Fruit fly (Drosophila melanogaster) whole organism, larva: Measurements from ENCODE around the gene CG6026.

Experiments used
- noc ChIP-seq: fragments of 200-800 bp; sonication (Bioruptor generic); optimal IDR thresholded peaks from 3 replicates; lab custom pipeline; 2019; ENCODE audit warnings: missing biosample characterization, mild to moderate bottlenecking, missing genetic modification characterization, moderate library complexity

Gene CG6026

DNA sequence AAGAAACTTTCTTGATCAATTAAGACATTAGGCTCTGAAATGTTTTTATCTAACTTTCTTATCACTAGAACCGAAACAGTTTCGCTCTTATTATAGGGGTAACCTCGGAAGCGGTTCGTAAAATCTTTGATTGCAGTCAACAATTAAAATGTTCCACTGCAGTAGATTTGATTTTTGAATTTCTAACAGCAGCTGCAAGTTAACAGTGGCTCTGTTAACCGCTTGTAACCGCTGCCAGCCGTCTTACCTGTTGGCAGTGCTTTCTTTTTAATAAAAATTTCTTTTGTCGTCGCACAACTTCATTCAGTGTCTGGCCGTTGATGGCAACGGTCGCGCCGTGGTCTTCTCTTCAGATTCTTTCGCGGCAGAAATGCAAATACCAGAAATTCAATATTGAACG lies at the start of gene CG6026:
Gene CG6026, plus strand, starts transcription at position 301 of the 400 bp plus-strand sequence.
- TF ChIP-seq noc, result no peak

DNA sequence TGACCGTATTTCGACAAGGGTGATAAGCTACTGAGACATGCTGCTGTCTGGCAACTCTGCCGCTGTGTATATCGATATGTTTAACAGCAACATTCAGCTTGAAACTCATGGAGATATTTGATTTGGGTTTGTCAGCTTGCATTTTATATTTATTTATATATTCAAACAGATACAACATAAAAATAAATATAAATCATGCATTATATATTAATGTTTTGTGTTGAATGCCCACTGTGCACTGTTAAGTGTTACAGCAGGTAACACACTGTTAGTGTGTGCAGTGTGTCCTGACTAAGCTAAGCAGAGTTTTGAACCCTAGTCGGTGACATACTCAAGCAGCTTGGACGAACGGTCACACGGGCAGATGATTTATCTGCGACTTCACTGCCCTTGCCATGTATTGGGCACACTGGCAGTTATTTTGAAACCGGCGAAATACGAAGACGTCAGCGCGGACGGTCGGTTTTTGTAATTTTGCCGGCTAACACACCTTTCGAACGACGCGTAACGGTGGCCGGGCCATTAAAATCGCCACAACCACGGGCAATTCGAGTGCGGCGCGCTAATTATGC lies 49.6 kb upstream of the CG6026 start, which contains the start of the genes snRNP-U1-C and gukh:
Gene snRNP-U1-C, minus strand, starts transcription at position 37 of the 572 bp plus-strand sequence.
Gene gukh, plus strand, starts transcription at position 412 of the 572 bp plus-strand sequence.
- peak; percentile 58 for TF ChIP-seq noc

DNA sequence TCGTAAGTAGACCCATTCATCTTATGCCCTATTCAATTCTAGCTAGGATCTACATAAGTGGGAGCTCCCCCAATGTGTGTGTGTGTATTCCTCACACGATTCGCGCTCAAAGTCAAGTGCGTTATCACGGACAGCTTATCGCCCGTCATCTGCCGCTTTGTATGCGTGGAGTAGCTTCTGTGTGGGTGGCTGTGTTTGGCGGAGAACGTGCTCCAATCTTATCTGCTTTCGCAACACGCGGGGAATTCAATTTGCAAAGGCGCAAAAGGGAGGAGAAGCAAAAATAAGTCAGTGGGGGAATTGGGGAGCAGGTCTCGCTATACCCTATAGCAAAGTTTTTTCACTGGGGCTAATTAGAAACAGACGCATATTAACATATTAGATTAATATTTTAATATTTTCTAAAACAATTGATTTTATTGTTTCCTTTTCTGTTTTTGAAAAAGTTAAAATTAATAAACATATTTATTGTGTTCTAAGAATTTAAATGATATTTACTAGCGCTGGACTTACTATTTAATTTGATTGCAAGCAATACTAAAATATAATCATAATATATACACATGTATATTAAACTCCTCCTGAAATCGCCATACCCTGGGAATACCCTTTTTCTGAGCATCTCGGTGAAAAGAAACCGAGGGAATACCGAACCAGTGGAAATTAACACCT lies 48.1 kb upstream of the CG6026 start:
- peak; percentile 97 for TF ChIP-seq noc

DNA sequence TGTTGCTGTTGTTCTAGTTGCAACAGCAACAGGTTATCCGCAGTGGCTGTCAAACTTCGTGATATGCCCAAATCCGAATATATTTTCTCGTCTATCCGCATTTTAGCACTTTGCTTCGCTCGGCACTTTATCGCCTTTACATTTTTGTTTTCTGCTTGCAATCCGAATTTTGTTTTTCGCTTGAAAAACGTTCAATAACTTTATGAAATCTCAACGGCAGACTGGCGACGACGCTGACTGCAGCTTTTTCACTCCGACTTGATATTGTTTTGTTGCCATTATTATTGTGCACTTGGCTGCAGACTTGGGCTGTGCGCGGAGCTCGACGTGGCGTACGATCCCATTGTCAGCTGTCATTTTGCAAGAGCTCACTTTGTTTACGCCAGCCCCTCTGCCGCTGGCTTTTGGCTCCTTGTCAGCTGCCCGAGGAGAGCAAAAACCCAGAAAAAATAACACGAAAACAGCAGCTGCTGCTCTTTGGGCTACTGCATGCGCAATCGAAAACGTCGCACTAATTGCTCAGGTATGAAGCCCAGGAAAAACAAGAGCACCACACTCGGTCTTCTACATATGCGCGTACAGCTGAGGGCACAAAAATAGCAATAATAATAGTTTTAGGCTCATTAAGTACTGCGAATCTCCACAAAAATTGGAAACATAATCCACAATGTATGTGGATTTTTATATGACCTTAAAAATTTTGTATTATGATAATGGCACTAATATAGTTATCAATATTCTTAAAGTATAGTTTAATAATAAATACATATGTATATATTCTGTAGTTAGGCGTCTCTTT lies 47.0 kb upstream of the CG6026 start:
- TF ChIP-seq noc, result no peak

DNA sequence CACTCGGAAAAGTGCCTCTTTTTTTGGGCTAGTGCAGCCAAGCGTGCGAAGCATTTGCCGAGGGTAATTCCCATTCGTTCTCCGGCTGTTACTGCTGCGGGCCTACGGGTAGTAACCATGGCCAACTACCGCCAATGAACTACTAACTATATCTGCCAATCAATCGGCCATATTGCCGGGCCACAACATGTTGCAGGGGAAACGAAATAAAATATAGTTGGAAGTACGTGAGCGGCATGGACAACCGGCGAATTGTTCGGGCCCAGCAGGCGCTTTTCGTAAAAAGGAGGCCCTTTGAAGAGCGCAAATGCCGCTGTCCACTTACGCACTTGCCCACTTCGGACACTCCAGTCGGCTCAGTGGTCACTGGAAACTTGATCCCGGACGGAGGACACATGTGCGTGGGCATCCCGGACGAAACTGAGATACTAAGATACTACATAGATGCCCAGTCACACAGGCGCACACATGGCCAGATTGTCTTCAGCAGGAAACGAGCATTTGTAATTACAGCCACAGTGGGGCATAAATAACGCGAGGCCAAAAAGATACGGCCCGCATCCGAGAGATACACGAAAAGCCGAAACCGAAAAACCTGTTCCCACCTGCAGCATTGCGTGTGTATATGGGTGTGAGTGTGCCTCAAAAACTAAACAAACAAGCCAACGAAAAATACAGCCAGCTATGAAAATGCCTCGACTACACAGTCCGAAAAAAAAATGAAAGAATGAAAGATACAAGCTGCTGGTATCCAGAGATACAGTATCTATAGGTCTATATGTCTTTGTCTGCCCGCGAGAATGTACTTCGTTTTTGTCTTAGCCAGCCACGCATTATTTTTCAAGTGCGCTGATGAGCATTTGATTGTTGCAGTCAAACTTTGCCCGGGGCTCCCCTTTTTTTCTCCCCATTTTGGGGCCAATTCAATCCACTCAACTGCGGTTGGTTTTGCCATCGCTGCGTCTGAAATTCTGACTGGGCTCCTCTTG lies 45.6 kb upstream of the CG6026 start:
- no peak for TF ChIP-seq noc

DNA sequence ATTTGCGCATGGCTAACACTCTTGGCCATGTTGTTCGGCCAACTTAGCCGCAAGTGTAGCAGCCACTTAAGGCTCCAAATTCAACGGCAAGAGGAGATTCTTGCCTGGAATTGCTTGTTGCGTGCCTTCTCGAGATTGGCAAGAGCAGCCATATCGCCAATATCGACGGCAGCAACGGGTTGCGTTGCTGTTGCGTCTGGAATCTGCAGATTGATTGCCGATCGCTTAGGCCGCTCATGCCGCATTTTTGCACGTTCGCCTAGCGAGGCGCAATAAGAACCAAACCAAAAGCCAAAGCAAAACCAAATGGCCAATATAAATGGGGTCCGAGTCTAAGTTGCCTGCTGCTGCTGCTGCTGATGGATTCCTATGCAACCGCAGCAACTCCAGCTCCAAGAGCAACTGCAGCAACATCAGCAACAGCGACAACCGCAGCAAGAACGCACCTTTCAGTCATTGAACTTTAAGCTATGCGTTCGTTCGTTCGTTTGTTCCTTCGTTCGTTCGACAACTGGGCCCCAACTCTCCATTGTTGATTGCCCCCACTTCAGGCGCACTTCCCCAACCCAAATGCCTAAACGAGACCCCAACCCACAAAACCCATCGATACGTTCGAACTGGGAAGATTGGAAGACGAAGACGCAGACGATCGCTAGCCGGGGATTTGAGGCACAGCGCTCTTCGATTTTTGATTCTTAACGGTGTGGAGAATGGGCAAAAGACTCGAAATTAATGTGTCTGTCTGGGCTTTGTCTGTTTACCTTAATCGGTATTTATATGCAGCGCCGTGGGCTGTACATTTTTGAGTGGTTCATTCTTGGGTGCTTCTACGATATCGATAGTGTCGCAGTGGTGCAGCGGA lies 44.1 kb upstream of the CG6026 start:
- no peak for TF ChIP-seq noc

DNA sequence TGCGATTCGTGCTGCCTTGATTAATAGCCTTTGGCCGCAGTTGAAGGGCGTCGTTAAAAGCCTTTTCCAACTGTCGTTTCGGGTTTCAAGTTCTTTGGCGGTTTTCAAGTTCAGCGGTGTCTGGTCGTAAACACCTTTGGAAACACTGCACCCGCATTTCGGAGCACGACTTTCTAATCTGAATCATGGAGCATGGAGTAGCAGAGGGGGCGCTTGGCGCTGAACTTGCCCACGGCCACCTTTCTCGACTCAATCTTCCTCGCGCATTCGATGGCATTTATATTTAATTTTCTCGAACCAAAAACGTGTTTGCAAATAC lies 43.6 kb upstream of the CG6026 start:
- no peak for TF ChIP-seq noc

DNA sequence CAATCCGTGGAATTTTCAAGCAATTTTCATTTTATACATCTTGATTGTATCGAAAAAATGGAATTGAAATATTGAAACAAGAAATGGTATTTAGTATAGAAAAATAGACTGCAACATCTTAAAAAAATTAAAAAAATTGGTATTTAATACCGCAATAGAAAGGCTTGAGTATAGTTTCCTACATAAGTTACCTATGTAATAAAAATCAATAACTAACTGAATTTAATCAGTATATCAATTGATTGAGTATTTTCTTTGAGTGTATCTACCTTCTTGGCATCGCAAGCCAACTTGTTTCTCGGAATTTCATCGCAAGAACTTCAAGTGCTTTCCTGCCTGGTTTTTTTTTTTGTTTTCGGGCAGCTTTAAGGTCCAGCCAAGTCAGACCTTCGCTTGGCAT lies 42.8 kb upstream of the CG6026 start:
- no peak for TF ChIP-seq noc

DNA sequence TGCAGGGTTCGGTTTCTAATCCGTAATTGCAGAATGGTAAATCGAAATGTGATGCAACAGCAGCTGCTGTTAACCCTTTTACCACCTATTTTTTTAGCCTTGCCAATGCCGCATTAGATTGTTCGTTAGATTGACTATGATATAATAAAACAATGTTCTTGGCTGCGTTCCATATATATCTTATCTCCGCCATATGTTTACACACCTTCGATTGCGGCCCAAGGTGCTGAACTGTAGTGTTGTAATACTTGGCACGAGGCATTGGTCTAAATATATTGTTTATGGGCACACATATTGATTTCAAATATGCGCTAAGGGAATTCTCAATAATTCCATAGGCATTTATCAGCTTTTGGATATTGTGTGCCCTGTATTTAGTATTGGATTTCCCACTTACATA lies 41.6 kb upstream of the CG6026 start:
- no peak for TF ChIP-seq noc

DNA sequence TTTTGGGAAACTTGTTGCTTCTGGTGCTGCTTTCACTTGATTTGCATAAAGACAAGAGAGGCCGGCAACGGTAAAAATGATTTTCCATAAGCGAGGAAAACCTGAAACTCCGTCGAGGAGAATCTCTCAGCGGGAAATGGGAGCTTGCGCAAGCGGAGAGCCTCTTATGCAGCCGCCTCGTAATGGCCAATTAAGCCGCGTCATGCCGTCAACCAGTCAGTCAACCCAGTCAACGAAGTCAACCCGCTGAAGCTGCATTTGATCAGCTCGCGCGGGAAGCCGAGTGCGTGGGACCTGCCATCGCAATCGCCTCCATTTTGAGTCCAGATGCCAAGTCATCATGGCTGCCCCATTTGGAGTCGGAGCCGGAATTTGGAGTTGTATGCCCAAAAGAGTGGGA lies 40.2 kb upstream of the CG6026 start:
- TF ChIP-seq noc, result no peak

DNA sequence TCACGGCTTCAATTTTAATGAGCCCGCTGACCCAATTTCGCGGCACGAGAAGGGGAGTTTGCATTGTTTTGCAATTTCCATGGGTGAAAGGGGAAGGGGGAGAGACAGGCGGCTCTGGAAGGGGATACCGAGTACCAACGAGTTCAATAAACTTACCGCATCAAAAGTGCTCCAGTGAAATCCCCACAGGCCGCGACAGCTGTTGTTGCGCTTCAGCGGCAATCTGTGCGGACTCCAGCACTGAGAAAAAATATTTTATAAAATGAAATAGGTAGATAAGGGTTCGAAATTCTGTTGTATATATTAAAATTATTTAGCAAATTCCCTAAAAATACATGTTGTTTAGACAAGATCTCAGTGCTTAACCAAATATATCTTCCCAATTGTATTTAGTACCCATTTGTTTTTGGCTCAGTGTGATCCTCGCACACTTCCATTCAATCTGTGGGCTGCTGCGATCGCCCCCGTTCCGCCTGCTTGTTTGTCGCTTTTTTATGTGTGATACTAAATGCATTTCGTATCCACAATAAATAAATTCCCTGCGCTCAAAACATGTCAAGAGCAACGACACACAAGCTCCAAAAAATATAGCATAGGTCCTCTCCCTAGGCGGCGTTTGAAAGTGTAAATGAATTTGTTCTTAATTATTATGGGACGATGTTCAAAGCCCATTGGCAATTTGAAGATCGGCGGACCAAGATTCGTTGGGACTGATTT lies 37.6 kb upstream of the CG6026 start:
- TF ChIP-seq noc, result no peak

DNA sequence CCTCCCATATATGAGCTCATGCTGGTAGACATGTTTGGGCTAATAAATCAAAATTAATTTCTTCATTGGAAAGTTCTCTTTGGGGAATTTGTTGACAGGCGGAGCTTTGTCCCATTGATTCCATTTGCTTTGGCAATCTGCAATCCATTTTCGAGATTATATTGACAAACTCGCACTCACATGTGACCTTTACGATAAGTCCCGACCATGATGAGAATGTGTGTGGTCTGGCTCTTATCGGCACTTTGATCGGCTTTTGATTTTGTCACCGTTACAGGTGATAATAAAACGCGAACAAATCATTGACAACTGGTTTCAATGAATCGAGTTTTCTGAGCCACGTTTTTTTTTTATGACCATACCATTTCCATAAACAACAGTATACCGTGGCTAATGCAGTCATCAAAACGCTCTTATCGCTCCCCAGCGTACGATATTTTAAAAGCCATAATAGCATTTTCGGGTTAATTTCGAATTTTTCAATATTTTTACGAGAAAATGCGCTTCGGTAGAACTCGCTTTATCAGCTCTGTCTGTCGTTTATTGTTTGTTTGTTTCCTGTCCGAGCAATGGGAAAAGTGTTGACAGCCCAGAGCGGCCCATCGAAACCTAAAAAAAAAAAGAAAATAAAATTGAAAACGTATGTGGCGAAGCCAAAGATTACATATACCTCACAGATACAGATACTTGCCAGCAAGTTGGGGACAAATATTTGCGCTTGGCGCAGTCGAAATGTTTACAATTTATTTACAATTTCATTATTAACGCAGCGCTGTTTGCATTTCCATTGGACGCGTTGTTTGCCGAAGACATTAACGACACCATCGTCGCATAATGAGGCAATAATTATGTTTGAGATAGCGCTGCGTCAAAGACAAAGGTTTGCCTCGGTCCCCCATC lies 35.7 kb upstream of the CG6026 start:
- no peak for TF ChIP-seq noc

DNA sequence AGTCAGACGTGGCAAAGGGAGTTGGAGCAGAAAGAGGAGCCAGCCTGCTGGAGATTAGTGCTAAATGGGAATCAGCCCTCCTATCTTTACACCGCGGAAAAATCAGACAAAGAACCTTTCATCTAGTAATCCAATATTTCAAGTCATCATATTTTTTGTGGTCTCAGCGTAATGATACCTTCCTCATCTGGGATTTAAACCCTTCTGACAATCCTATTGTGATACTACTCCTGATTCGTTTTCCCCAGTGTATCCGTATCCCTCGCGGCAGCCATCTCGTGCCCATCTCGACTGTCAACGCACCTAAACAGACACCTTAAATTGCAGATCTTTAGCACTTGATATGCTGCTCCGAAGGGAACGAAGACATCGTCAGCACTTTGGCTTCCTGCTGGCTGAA lies 35.0 kb upstream of the CG6026 start:
- no peak for TF ChIP-seq noc

DNA sequence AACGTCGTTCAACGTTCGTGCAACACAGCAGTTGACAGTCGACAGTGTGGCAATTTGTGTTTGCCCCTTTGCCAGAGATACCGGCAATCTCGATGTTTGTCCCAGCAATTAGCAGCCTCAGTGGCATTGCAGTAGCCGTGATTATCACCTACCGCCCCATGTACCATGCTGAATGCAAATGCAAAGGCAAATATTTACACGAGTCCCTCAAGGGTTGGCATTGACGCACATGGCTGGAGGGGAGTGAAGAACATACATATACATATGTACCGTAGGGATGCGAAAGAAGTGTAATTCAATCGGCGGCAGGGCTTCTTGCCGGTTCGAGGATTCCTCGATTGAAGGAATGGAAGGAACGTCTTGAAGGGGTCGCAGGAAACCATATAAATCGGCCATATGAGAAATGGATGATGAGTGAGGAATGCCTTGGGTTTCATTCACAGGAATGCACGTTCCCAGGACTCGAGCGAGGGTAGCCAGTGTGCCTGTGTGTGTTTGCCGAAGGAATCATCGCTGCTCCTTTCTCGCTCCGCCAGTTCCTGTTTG lies 33.4 kb upstream of the CG6026 start:
- no peak for TF ChIP-seq noc
